Worm (Caenorhabditis elegans): ENCODE results near the gene Y46G5A.23.

Y46G5A.23 gene

ce11 chrII:12798814-12799213 lies 29.9 kb downstream of the Y46G5A.23 start:
- no peak for TF ChIP-seq ama-1 (optimal IDR thresholded peaks at IDR 0.05)
- no peak for TF ChIP-seq tbx-11 (GFP tag; IDR thresholded peaks at IDR 0.05)
- TF ChIP-seq ets-7 (tag; optimal IDR thresholded peaks at IDR 0.05), result no peak
- TF ChIP-seq scrt-1 (GFP tag; IDR thresholded peaks at IDR 0.05), result no peak
- no peak for TF ChIP-seq hmg-4 (GFP tag; optimal IDR thresholded peaks at IDR 0.05)
- TF ChIP-seq B0310.2 (tag; optimal IDR thresholded peaks at IDR 0.05), result no peak
- no peak for TF ChIP-seq flt-1 (GFP tag; IDR thresholded peaks at IDR 0.05)
- no peak for TF ChIP-seq aly-1 (tag; optimal IDR thresholded peaks at IDR 0.05)
- no peak for TF ChIP-seq F13C5.2 (tag; optimal IDR thresholded peaks at IDR 0.05)
- no peak for TF ChIP-seq tbx-37 (GFP tag; conservative IDR thresholded peaks at IDR 0.05)
- no peak for TF ChIP-seq hmbx-1 (tag; optimal IDR thresholded peaks at IDR 0.05)
- TF ChIP-seq tra-4 (tag; optimal IDR thresholded peaks at IDR 0.05), result no peak
- no peak for TF ChIP-seq ceh-36 (tag; optimal IDR thresholded peaks at IDR 0.05)
- TF ChIP-seq hnd-1 (tag; optimal IDR thresholded peaks at IDR 0.05), result no peak
- TF ChIP-seq ceh-13 (GFP tag; optimal IDR thresholded peaks at IDR 0.05), result no peak
- no peak for TF ChIP-seq sea-1 (GFP tag; conservative IDR thresholded peaks at IDR 0.05)
- TF ChIP-seq pes-1 (GFP tag; IDR thresholded peaks at IDR 0.05), result no peak

ce11 chrII:12797211-12797794 lies 31.5 kb downstream of the Y46G5A.23 start:
- TF ChIP-seq hmg-4 (GFP tag; optimal IDR thresholded peaks at IDR 0.05) (no peak), aly-1 (tag; optimal IDR thresholded peaks at IDR 0.05) (no peak), tra-4 (tag; optimal IDR thresholded peaks at IDR 0.05) (no peak), B0310.2 (tag; optimal IDR thresholded peaks at IDR 0.05) (no peak), tbx-37 (GFP tag; conservative IDR thresholded peaks at IDR 0.05) (no peak), hnd-1 (tag; optimal IDR thresholded peaks at IDR 0.05) (no peak), pes-1 (GFP tag; IDR thresholded peaks at IDR 0.05) (no peak), ama-1 (optimal IDR thresholded peaks at IDR 0.05) (no peak), flt-1 (GFP tag; IDR thresholded peaks at IDR 0.05) (no peak), hmbx-1 (tag; optimal IDR thresholded peaks at IDR 0.05) (no peak), ceh-36 (tag; optimal IDR thresholded peaks at IDR 0.05) (no peak), tbx-11 (GFP tag; IDR thresholded peaks at IDR 0.05) (no peak), sea-1 (GFP tag; conservative IDR thresholded peaks at IDR 0.05) (no peak), F13C5.2 (tag; optimal IDR thresholded peaks at IDR 0.05) (no peak), ets-7 (tag; optimal IDR thresholded peaks at IDR 0.05) (no peak), ceh-13 (GFP tag; optimal IDR thresholded peaks at IDR 0.05) (no peak)

- no peak for TF ChIP-seq hmbx-1 (tag; optimal IDR thresholded peaks at IDR 0.05)
- no peak for TF ChIP-seq tbx-37 (GFP tag; conservative IDR thresholded peaks at IDR 0.05)
- TF ChIP-seq hnd-1 (tag; optimal IDR thresholded peaks at IDR 0.05), result no peak
- TF ChIP-seq sea-1 (GFP tag; conservative IDR thresholded peaks at IDR 0.05), result no peak
- no peak for TF ChIP-seq scrt-1 (GFP tag; IDR thresholded peaks at IDR 0.05)
- no peak for TF ChIP-seq ets-7 (tag; optimal IDR thresholded peaks at IDR 0.05)
- TF ChIP-seq B0310.2 (tag; optimal IDR thresholded peaks at IDR 0.05), result no peak
- TF ChIP-seq aly-1 (tag; optimal IDR thresholded peaks at IDR 0.05), result no peak
- TF ChIP-seq pes-1 (GFP tag; IDR thresholded peaks at IDR 0.05), result no peak
Observed at ce11 chrII:12796040-12796502, 32.7 kb downstream of the Y46G5A.23 start, which contains the start of gene cpt-1. Gene cpt-1 (minus strand): TSS chrII:12796452.

ce11 chrII:12795188-12795587 lies 33.6 kb downstream of the Y46G5A.23 start:
- TF ChIP-seq hnd-1 (tag; optimal IDR thresholded peaks at IDR 0.05) (no peak), ceh-13 (GFP tag; optimal IDR thresholded peaks at IDR 0.05) (no peak), F13C5.2 (tag; optimal IDR thresholded peaks at IDR 0.05) (no peak), tbx-11 (GFP tag; IDR thresholded peaks at IDR 0.05) (no peak), aly-1 (tag; optimal IDR thresholded peaks at IDR 0.05) (no peak), pes-1 (GFP tag; IDR thresholded peaks at IDR 0.05) (no peak), sea-1 (GFP tag; conservative IDR thresholded peaks at IDR 0.05) (no peak), hmg-4 (GFP tag; optimal IDR thresholded peaks at IDR 0.05) (no peak), ama-1 (optimal IDR thresholded peaks at IDR 0.05) (no peak), scrt-1 (GFP tag; IDR thresholded peaks at IDR 0.05) (no peak), tbx-37 (GFP tag; conservative IDR thresholded peaks at IDR 0.05) (no peak), flt-1 (GFP tag; IDR thresholded peaks at IDR 0.05) (no peak), ets-7 (tag; optimal IDR thresholded peaks at IDR 0.05) (no peak), B0310.2 (tag; optimal IDR thresholded peaks at IDR 0.05) (no peak), hmbx-1 (tag; optimal IDR thresholded peaks at IDR 0.05) (no peak), tra-4 (tag; optimal IDR thresholded peaks at IDR 0.05) (no peak), ceh-36 (tag; optimal IDR thresholded peaks at IDR 0.05) (no peak)

ce11 chrII:12790392-12790791 lies 38.4 kb downstream of the Y46G5A.23 start:
- TF ChIP-seq hmg-4 (GFP tag; optimal IDR thresholded peaks at IDR 0.05) (no peak), hmbx-1 (tag; optimal IDR thresholded peaks at IDR 0.05) (no peak), B0310.2 (tag; optimal IDR thresholded peaks at IDR 0.05) (no peak), tbx-11 (GFP tag; IDR thresholded peaks at IDR 0.05) (no peak), hnd-1 (tag; optimal IDR thresholded peaks at IDR 0.05) (no peak), ceh-13 (GFP tag; optimal IDR thresholded peaks at IDR 0.05) (no peak), ets-7 (tag; optimal IDR thresholded peaks at IDR 0.05) (no peak), pes-1 (GFP tag; IDR thresholded peaks at IDR 0.05) (no peak), ama-1 (optimal IDR thresholded peaks at IDR 0.05) (no peak), tbx-37 (GFP tag; conservative IDR thresholded peaks at IDR 0.05) (no peak), sea-1 (GFP tag; conservative IDR thresholded peaks at IDR 0.05) (no peak), tra-4 (tag; optimal IDR thresholded peaks at IDR 0.05) (no peak), ceh-36 (tag; optimal IDR thresholded peaks at IDR 0.05) (no peak), F13C5.2 (tag; optimal IDR thresholded peaks at IDR 0.05) (no peak), scrt-1 (GFP tag; IDR thresholded peaks at IDR 0.05) (no peak), aly-1 (tag; optimal IDR thresholded peaks at IDR 0.05) (no peak)

ce11 chrII:12789497-12789896 lies 39.3 kb downstream of the Y46G5A.23 start:
- peak; percentile 49 for TF ChIP-seq aly-1 (tag; optimal IDR thresholded peaks at IDR 0.05)
- TF ChIP-seq ama-1 (optimal IDR thresholded peaks at IDR 0.05), result no peak

ce11 chrII:12787831-12788248 lies 40.9 kb downstream of the Y46G5A.23 start, which contains the start of gene alkb-7:
Gene alkb-7 (minus strand): TSS chrII:12788153.
- TF ChIP-seq ama-1 (optimal IDR thresholded peaks at IDR 0.05) (peak; percentile 79), pes-1 (GFP tag; IDR thresholded peaks at IDR 0.05) (0 out of 2 replicates have a peak, but pooled peaks have one; percentile 20), tbx-37 (GFP tag; conservative IDR thresholded peaks at IDR 0.05) (no peak), aly-1 (tag; optimal IDR thresholded peaks at IDR 0.05) (no peak), tbx-11 (GFP tag; IDR thresholded peaks at IDR 0.05) (no peak), F13C5.2 (tag; optimal IDR thresholded peaks at IDR 0.05) (peak; percentile 14), B0310.2 (tag; optimal IDR thresholded peaks at IDR 0.05) (peak; percentile 24), tra-4 (tag; optimal IDR thresholded peaks at IDR 0.05) (peak; percentile 22)
